Fruit fly (Drosophila melanogaster) whole organism: ENCODE measurements around the gene Npc2h.

ENCODE experiments used
- CG8478 ChIP-seq: fragments of >200 bp; optimal IDR thresholded peaks from 2 replicates; lab custom pipeline; 2018; ENCODE audit warnings: inconsistent platforms
- psq ChIP-seq: fragments of >200 bp; optimal IDR thresholded peaks from 2 replicates; lab custom pipeline; 2017

- TF ChIP-seq CG8478 (lab: Kevin White, UChicago) (no peak), psq (no peak)
These were observed 31.7 kb downstream of the Npc2h start for dm6 chr3R:30714395-30714794.
